Worm (Caenorhabditis elegans) whole organism, dauer: ENCODE results near the gene cest-1.1.

ENCODE experiments used
- unc-62 ChIP-seq: sonication (generic microtip); optimal IDR thresholded peaks from 2 replicates; lab custom pipeline; 2017; ENCODE audit warnings: missing biosample characterization, missing genetic modification reagents, missing genetic modification characterization

cest-1.1 gene

ce11 chrV:14134757-14135441 is 31.6 kb downstream of the cest-1.1 start:
- no peak for TF ChIP-seq unc-62 (GFP tag; lab: Kevin White, UChicago)

ce11 chrV:14133002-14133763 is 33.3 kb downstream of the cest-1.1 start:
- TF ChIP-seq unc-62 (GFP tag; lab: Kevin White, UChicago) = no peak

ce11 chrV:14130226-14130625 is 36.3 kb downstream of the cest-1.1 start:
- TF ChIP-seq unc-62 (GFP tag; lab: Kevin White, UChicago) = no peak

- TF ChIP-seq unc-62 (GFP tag; lab: Kevin White, UChicago) = no peak
Measured at ce11 chrV:14128858-14129257, 37.7 kb downstream of the cest-1.1 start.

- TF ChIP-seq unc-62 (GFP tag; lab: Kevin White, UChicago) = no peak
Measured at ce11 chrV:14127834-14128233, 38.7 kb downstream of the cest-1.1 start.

ce11 chrV:14126341-14126924 is 40.1 kb downstream of the cest-1.1 start:
- no peak for TF ChIP-seq unc-62 (GFP tag; lab: Kevin White, UChicago)

ce11 chrV:14123176-14123575 is 43.4 kb downstream of the cest-1.1 start:
- TF ChIP-seq unc-62 (GFP tag; lab: Kevin White, UChicago) = no peak

- TF ChIP-seq unc-62 (GFP tag; lab: Kevin White, UChicago) = no peak
Measured at ce11 chrV:14120674-14121073, 45.9 kb downstream of the cest-1.1 start.
